Fruit fly (Drosophila melanogaster): Measurements from ENCODE around the gene CG1468.

DNA sequence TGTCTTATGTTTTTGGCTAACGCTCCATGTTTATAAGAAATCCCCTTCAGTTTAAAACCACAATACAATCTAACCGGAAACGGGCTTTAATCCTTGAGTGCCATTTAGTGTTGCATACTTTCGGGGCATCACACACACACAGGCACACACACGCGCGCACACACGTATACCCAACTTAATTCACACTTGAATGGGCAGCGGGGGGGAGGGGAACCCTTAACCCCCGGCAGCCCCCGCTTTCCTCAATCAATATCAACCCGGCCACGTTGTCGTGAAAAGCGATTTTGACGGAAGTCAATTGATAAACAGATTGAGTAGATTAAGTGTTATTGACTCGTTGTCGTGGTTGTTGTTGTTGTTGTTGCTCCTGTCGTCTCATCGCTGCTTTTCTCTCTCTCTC, 30.7 kb upstream of the CG1468 start:
- no peak for TF ChIP-seq CG14860 (GFP tag; IDR thresholded peaks at IDR 0.05; ENCODE audit: partially characterized antibody)
- no peak for TF ChIP-seq Dek (tag; optimal IDR thresholded peaks at IDR 0.05)
- no peak for TF ChIP-seq Side (GFP tag; optimal IDR thresholded peaks at IDR 0.05)
- TF ChIP-seq Blimp-1 (GFP tag; optimal IDR thresholded peaks at IDR 0.05), result no peak
- TF ChIP-seq CG6689 (GFP tag; IDR thresholded peaks at IDR 0.05), result no peak
- no peak for TF ChIP-seq CG13624 (GFP tag; optimal IDR thresholded peaks at IDR 0.05)
- no peak for TF ChIP-seq CG8944 (GFP tag; optimal IDR thresholded peaks at IDR 0.05)
- TF ChIP-seq ap (GFP tag; IDR thresholded peaks at IDR 0.05), result no peak
- TF ChIP-seq gce (GFP tag; IDR thresholded peaks at IDR 0.05), result no peak
- TF ChIP-seq CG5245 (GFP tag; optimal IDR thresholded peaks at IDR 0.05), result no peak
- no peak for TF ChIP-seq h (optimal IDR thresholded peaks at IDR 0.05)
- no peak for TF ChIP-seq CG10267 (tag; optimal IDR thresholded peaks at IDR 0.05)
- no peak for TF ChIP-seq psq (GFP tag; optimal IDR thresholded peaks at IDR 0.05)
